Worm (Caenorhabditis elegans) whole organism, L2 larva: Measurements from ENCODE around the gene srv-32.

Source experiments
- R02D3.7 ChIP-seq: fragments of 150-350 bp; optimal IDR thresholded peaks from 2 replicates; lab custom pipeline; 2014; ENCODE audit warnings: missing biosample characterization, missing genetic modification characterization
- dmd-4 ChIP-seq: sonication (generic microtip); optimal IDR thresholded peaks from 2 replicates; lab custom pipeline; 2017; ENCODE audit warnings: missing biosample characterization, missing genetic modification characterization
- elt-1 ChIP-seq: fragments of 150-350 bp; optimal IDR thresholded peaks from 2 replicates; lab custom pipeline; 2014; ENCODE audit warnings: missing biosample characterization, missing genetic modification characterization
- gmeb-1 ChIP-seq: fragments of 150-350 bp; optimal IDR thresholded peaks from 2 replicates; lab custom pipeline; 2014; ENCODE audit warnings: missing biosample characterization, missing genetic modification characterization
- nhr-12 ChIP-seq: fragments of 150-350 bp; optimal IDR thresholded peaks from 2 replicates; lab custom pipeline; 2014; ENCODE audit warnings: missing biosample characterization, missing genetic modification characterization
- skn-1 ChIP-seq: sonication (generic microtip); optimal IDR thresholded peaks from 2 replicates; lab custom pipeline; 2017; ENCODE audit warnings: missing biosample characterization, missing genetic modification characterization
- sma-9 ChIP-seq, 2 experiments: fragments of 150-350 bp in 1 of 2; sonication (generic microtip) in 1 of 2; optimal IDR thresholded peaks; 2 replicates each; lab custom pipeline; 2014 to 2016; ENCODE audit warnings: missing genetic modification characterization in 2 of 2, mild to moderate bottlenecking in 1 of 2, missing biosample characterization in 1 of 2, missing compliant biosample characterization in 1 of 2, missing genetic modification reagents in 1 of 2, moderate library complexity in 1 of 2
- unc-39 ChIP-seq: fragments of 150-350 bp; optimal IDR thresholded peaks from 2 replicates; lab custom pipeline; 2014; ENCODE audit warnings: missing biosample characterization, missing genetic modification characterization
- unc-55 ChIP-seq: fragments of 150-350 bp; sonication (generic microtip); optimal IDR thresholded peaks from 3 replicates; lab custom pipeline; 2014; ENCODE audit warnings: missing biosample characterization, missing genetic modification reagents, missing genetic modification characterization

- no peak for TF ChIP-seq dmd-4
- no peak for TF ChIP-seq R02D3.7 (tag; lab: Kevin White, UChicago)
- TF ChIP-seq elt-1 = no peak
- no peak for TF ChIP-seq unc-39
- TF ChIP-seq skn-1 (tag; lab: Kevin White, UChicago) = no peak
- no peak for TF ChIP-seq nhr-12
- peak; percentile 82 for TF ChIP-seq sma-9 (GFP tag; optimal IDR thresholded peaks at IDR 0.05; lab: Kevin White, UChicago)
- no peak for TF ChIP-seq sma-9 (tag; optimal IDR thresholded peaks at IDR 0.05; lab: Kevin White, UChicago)
- peak; percentile 58 for TF ChIP-seq gmeb-1 (tag; lab: Kevin White, UChicago)
- TF ChIP-seq unc-55 = no peak
Measured at ce11 chrIV:6248486-6248885, 33.6 kb downstream of the srv-32 start, which contains the start of gene acox-3.
